Fruit fly (Drosophila melanogaster) whole organism, pupa: ENCODE data around the gene Sfp24F.

Experiments used
- CG10348 ChIP-seq: fragments of 200-800 bp; sonication (Bioruptor generic); IDR thresholded peaks from 2 replicates; pipeline ENCODE4 v1.3.6; 2022; ENCODE audit warnings: missing biosample characterization, missing genetic modification characterization
- CG12605 ChIP-seq: fragments of 200-800 bp; sonication (Bioruptor generic); IDR thresholded peaks from 2 replicates; pipeline ENCODE4 v1.3.6; 2022; ENCODE audit warnings: missing biosample characterization, missing genetic modification characterization
- CG14655 ChIP-seq: fragments of 200-800 bp; sonication (Bioruptor generic); optimal IDR thresholded peaks from 3 replicates; lab custom pipeline; 2017; ENCODE audit warnings: mild to moderate bottlenecking, missing biosample characterization, missing genetic modification reagents, missing genetic modification characterization
- CG15710 ChIP-seq: fragments of 200-800 bp; sonication (Bioruptor generic); optimal IDR thresholded peaks from 2 replicates; lab custom pipeline; 2018; ENCODE audit warnings: missing biosample characterization, mild to moderate bottlenecking, missing genetic modification characterization, moderate library complexity
- CG17806 ChIP-seq: fragments of 200-800 bp; sonication (Bioruptor generic); optimal IDR thresholded peaks from 2 replicates; lab custom pipeline; 2018; ENCODE audit warnings: missing biosample characterization, mild to moderate bottlenecking, missing genetic modification characterization, moderate library complexity
- CG32121 ChIP-seq: fragments of 200-800 bp; sonication (Bioruptor generic); IDR thresholded peaks from 2 replicates; pipeline ENCODE4 v1.3.6; 2022; ENCODE audit warnings: missing biosample characterization, missing genetic modification characterization
- CG34367 ChIP-seq: fragments of 200-800 bp; sonication (Bioruptor generic); optimal IDR thresholded peaks from 2 replicates; lab custom pipeline; 2018; ENCODE audit warnings: missing biosample characterization, mild to moderate bottlenecking, missing genetic modification characterization
- CG4496 ChIP-seq: fragments of 200-800 bp; sonication (Bioruptor generic); IDR thresholded peaks from 3 replicates; pipeline ENCODE4 v1.3.6; 2022; ENCODE audit warnings: missing biosample characterization, missing genetic modification characterization
- CG8159 ChIP-seq: fragments of 200-800 bp; sonication (Bioruptor generic); optimal IDR thresholded peaks from 3 replicates; lab custom pipeline; 2018; ENCODE audit warnings: missing biosample characterization, mild to moderate bottlenecking, missing genetic modification characterization, moderate library complexity
- CG9948 ChIP-seq: fragments of 200-800 bp; sonication (Bioruptor generic); optimal IDR thresholded peaks from 2 replicates; lab custom pipeline; 2018; ENCODE audit warnings: missing biosample characterization, mild to moderate bottlenecking, missing genetic modification characterization, moderate library complexity
- Pif1A ChIP-seq: fragments of 200-800 bp; sonication (Bioruptor generic); optimal IDR thresholded peaks from 3 replicates; lab custom pipeline; 2016; ENCODE audit warnings: missing biosample characterization, missing genetic modification characterization
- Pif1B ChIP-seq: fragments of 200-800 bp; sonication (Bioruptor generic); optimal IDR thresholded peaks from 3 replicates; lab custom pipeline; 2016; ENCODE audit warnings: missing biosample characterization, missing genetic modification characterization
- gl ChIP-seq: fragments of 200-800 bp; sonication (Bioruptor generic); optimal IDR thresholded peaks from 2 replicates; lab custom pipeline; 2018; ENCODE audit warnings: missing biosample characterization, mild to moderate bottlenecking, missing genetic modification characterization
- rn ChIP-seq: fragments of 200-800 bp; sonication (Bioruptor generic); IDR thresholded peaks from 2 replicates; pipeline ENCODE4 v1.3.6; 2022; ENCODE audit warnings: missing biosample characterization, missing genetic modification characterization

dm6 chr2L:4400653-4401052 is 41.2 kb downstream of the Sfp24F start, which contains the start of gene CG33003:
- TF ChIP-seq CG32121 (no peak), CG17806 (no peak), gl (no peak), rn (GFP tag; lab: Robert Waterston, UW) (no peak), CG15710 (no peak), CG8159 (no peak), CG34367 (tag; lab: Kevin White, UChicago) (no peak), CG10348 (GFP tag; lab: Robert Waterston, UW) (no peak), CG12605 (no peak), CG9948 (tag; lab: Kevin White, UChicago) (no peak), Pif1B (GFP tag; lab: Kevin White, UChicago) (no peak), CG4496 (GFP tag; lab: Robert Waterston, UW) (no peak), Pif1A (GFP tag; lab: Kevin White, UChicago) (no peak), CG14655 (no peak)
